Worm (Caenorhabditis elegans) whole organism, early embryonic: Measurements from ENCODE around the gene ZC449.2.

Experiments used
- F13C5.2 ChIP-seq: sonication (generic microtip); optimal IDR thresholded peaks from 2 replicates; lab custom pipeline; 2017; ENCODE audit warnings: mild to moderate bottlenecking, missing genetic modification characterization, inconsistent platforms, missing compliant biosample characterization
- flt-1 ChIP-seq: fragments of 200-800 bp; sonication (Bioruptor generic); IDR thresholded peaks from 2 replicates; pipeline ENCODE4 v1.3.6; 2022; ENCODE audit warnings: missing genetic modification characterization, missing compliant biosample characterization
- hmg-4 ChIP-seq: fragments of 200-800 bp; sonication (Bioruptor generic); optimal IDR thresholded peaks from 2 replicates; lab custom pipeline; 2018; ENCODE audit warnings: mild to moderate bottlenecking, missing genetic modification characterization, missing compliant biosample characterization
- tra-4 ChIP-seq: sonication (generic microtip); optimal IDR thresholded peaks from 2 replicates; lab custom pipeline; 2017; ENCODE audit warnings: missing genetic modification characterization, missing compliant biosample characterization

DNA sequence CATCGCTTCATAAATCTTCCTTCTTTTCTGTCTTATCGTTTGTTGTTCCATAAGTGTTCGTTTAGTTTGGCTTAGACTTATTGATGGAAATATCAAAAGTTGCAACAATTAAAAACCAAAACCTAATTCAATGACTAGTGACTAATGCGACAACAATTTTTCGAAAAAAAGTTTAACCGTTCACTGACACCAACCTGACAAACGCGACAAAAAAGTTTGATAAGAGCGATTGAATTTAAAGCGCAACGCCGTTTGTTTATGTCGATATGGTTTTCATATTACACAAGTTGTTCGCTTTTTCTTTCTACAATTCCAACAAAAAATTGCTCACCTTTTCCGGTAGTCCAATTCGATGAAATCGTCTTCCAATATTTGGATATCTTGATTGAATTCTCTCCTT, 42.0 kb upstream of the ZC449.2 start:
- TF ChIP-seq flt-1 (GFP tag; lab: Robert Waterston, UW) (no peak), hmg-4 (no peak), F13C5.2 (no peak), tra-4 (tag; lab: Kevin White, UChicago) (no peak)
